Worm (Caenorhabditis elegans) whole organism, L3 larva: Measurements from ENCODE around the gene W02A2.9.
A peak's percentile ranks its signal among the peaks of the same experiment; 100 is the strongest.

Source experiments
- R02D3.7 ChIP-seq: fragments of 150-350 bp; optimal IDR thresholded peaks from 2 replicates; lab custom pipeline; 2014; ENCODE audit warnings: missing biosample characterization, missing genetic modification characterization
- ZK546.5 ChIP-seq: sonication (generic microtip); optimal IDR thresholded peaks from 2 replicates; lab custom pipeline; 2017; ENCODE audit warnings: missing biosample characterization, missing genetic modification characterization
- aly-2 ChIP-seq: fragments of 150-350 bp; optimal IDR thresholded peaks from 2 replicates; lab custom pipeline; 2014; ENCODE audit warnings: missing biosample characterization, missing genetic modification characterization
- ama-1 ChIP-seq: fragments of 150-350 bp; optimal IDR thresholded peaks from 2 replicates; lab custom pipeline; 2018
- ceh-16 ChIP-seq: sonication (generic microtip); optimal IDR thresholded peaks from 2 replicates; lab custom pipeline; 2017; ENCODE audit warnings: missing biosample characterization, missing genetic modification characterization
- ceh-28 ChIP-seq: fragments of 150-350 bp; optimal IDR thresholded peaks from 2 replicates; lab custom pipeline; 2014; ENCODE audit warnings: missing biosample characterization, missing genetic modification reagents, missing genetic modification characterization
- ceh-82 ChIP-seq: fragments of 150-350 bp; optimal IDR thresholded peaks from 2 replicates; lab custom pipeline; 2014; ENCODE audit warnings: missing biosample characterization, missing genetic modification characterization
- ceh-9 ChIP-seq: sonication (generic microtip); optimal IDR thresholded peaks from 2 replicates; lab custom pipeline; 2018; ENCODE audit warnings: missing biosample characterization, missing genetic modification characterization
- daf-12 ChIP-seq: fragments of 150-350 bp; optimal IDR thresholded peaks from 2 replicates; lab custom pipeline; 2014; ENCODE audit warnings: missing biosample characterization, missing genetic modification reagents, missing genetic modification characterization
- egl-27 ChIP-seq: sonication (generic microtip); optimal IDR thresholded peaks from 4 replicates; lab custom pipeline; 2017; ENCODE audit warnings: missing biosample characterization, missing genetic modification reagents, missing genetic modification characterization
- egl-5 ChIP-seq: fragments of 150-350 bp; optimal IDR thresholded peaks from 2 replicates; lab custom pipeline; 2017; ENCODE audit warnings: missing biosample characterization, missing genetic modification reagents, missing genetic modification characterization, inconsistent platforms
- elt-1 ChIP-seq: fragments of 150-350 bp; optimal IDR thresholded peaks from 2 replicates; lab custom pipeline; 2014; ENCODE audit warnings: missing biosample characterization, missing genetic modification characterization
- elt-2 ChIP-seq: sonication (generic microtip); optimal IDR thresholded peaks from 2 replicates; lab custom pipeline; 2016; ENCODE audit warnings: missing genetic modification reagents, mild to moderate bottlenecking, missing genetic modification characterization, missing compliant biosample characterization
- elt-3 ChIP-seq, 3 experiments: fragments of 150-350 bp in 1 of 3; sonication (generic microtip) in 2 of 3; optimal IDR thresholded peaks; 2 replicates in 2 of 3; 4 replicates in 1 of 3; lab custom pipeline; 2014 to 2017; ENCODE audit warnings: missing biosample characterization in 3 of 3, missing genetic modification characterization in 3 of 3
- eor-1 ChIP-seq, 2 experiments: fragments of 150-350 bp; optimal IDR thresholded peaks; 2 replicates each; lab custom pipeline; 2014 to 2018; ENCODE audit warnings: missing biosample characterization in 2 of 2, missing genetic modification characterization in 2 of 2
- fkh-10 ChIP-seq: sonication (generic microtip); optimal IDR thresholded peaks from 2 replicates; lab custom pipeline; 2017; ENCODE audit warnings: missing biosample characterization, missing genetic modification reagents, missing genetic modification characterization
- fkh-2 ChIP-seq: fragments of 150-350 bp; optimal IDR thresholded peaks from 2 replicates; lab custom pipeline; 2014; ENCODE audit warnings: missing biosample characterization, missing genetic modification reagents, missing genetic modification characterization
- fos-1 ChIP-seq: fragments of 150-350 bp; optimal IDR thresholded peaks from 2 replicates; lab custom pipeline; 2014; ENCODE audit warnings: missing biosample characterization, missing genetic modification characterization
- hmg-11 ChIP-seq: sonication (generic microtip); optimal IDR thresholded peaks from 2 replicates; lab custom pipeline; 2016; ENCODE audit warnings: missing genetic modification characterization, missing compliant biosample characterization
- jun-1 ChIP-seq: fragments of 150-350 bp; optimal IDR thresholded peaks from 2 replicates; lab custom pipeline; 2014; ENCODE audit warnings: missing biosample characterization, missing genetic modification reagents, missing genetic modification characterization
- lin-15B ChIP-seq: fragments of 150-350 bp; optimal IDR thresholded peaks from 2 replicates; lab custom pipeline; 2014; ENCODE audit warnings: missing biosample characterization, missing genetic modification characterization
- lin-39 ChIP-seq: fragments of 150-350 bp; optimal IDR thresholded peaks from 2 replicates; lab custom pipeline; 2018; ENCODE audit warnings: missing biosample characterization, missing genetic modification reagents, missing genetic modification characterization
- lsy-12 ChIP-seq: sonication (generic microtip); optimal IDR thresholded peaks from 2 replicates; lab custom pipeline; 2016; ENCODE audit warnings: mild to moderate bottlenecking, missing genetic modification characterization, missing compliant biosample characterization
- mdl-1 ChIP-seq: fragments of 150-350 bp; optimal IDR thresholded peaks from 2 replicates; lab custom pipeline; 2014; ENCODE audit warnings: missing biosample characterization, missing genetic modification characterization
- mml-1 ChIP-seq: fragments of 150-350 bp; sonication (generic microtip); optimal IDR thresholded peaks from 3 replicates; lab custom pipeline; 2014; ENCODE audit warnings: missing biosample characterization, missing genetic modification characterization
- nfya-1 ChIP-seq: sonication (generic microtip); optimal IDR thresholded peaks from 2 replicates; lab custom pipeline; 2017; ENCODE audit warnings: missing genetic modification characterization, mild to moderate bottlenecking, missing compliant biosample characterization, antibody characterized with exemption, moderate library complexity; ENCODE audit not compliant: insufficient read depth
- nhr-11 ChIP-seq: fragments of 150-350 bp; optimal IDR thresholded peaks from 2 replicates; lab custom pipeline; 2014; ENCODE audit warnings: missing biosample characterization, missing genetic modification characterization
- nhr-12 ChIP-seq: fragments of 150-350 bp; optimal IDR thresholded peaks from 2 replicates; lab custom pipeline; 2014; ENCODE audit warnings: missing biosample characterization, missing genetic modification characterization
- nhr-23 ChIP-seq: fragments of 150-350 bp; optimal IDR thresholded peaks from 2 replicates; lab custom pipeline; 2014; ENCODE audit warnings: missing biosample characterization, missing genetic modification reagents, missing genetic modification characterization
- nhr-237 ChIP-seq: fragments of 150-350 bp; optimal IDR thresholded peaks from 2 replicates; lab custom pipeline; 2014; ENCODE audit warnings: missing biosample characterization, missing genetic modification characterization
- nhr-25 ChIP-seq: sonication (generic microtip); optimal IDR thresholded peaks from 2 replicates; lab custom pipeline; 2017; ENCODE audit warnings: missing biosample characterization, missing genetic modification characterization
- nhr-28 ChIP-seq: fragments of 150-350 bp; optimal IDR thresholded peaks from 2 replicates; lab custom pipeline; 2014; ENCODE audit warnings: missing biosample characterization, missing genetic modification characterization
- nhr-43 ChIP-seq: sonication (generic microtip); optimal IDR thresholded peaks from 2 replicates; lab custom pipeline; 2016; ENCODE audit warnings: mild to moderate bottlenecking, missing genetic modification characterization, missing compliant biosample characterization; ENCODE audit not compliant: poor library complexity, severe bottlenecking
- nhr-76 ChIP-seq: fragments of 150-350 bp; sonication (generic microtip); optimal IDR thresholded peaks from 5 replicates; lab custom pipeline; 2014; ENCODE audit warnings: missing biosample characterization, missing genetic modification characterization
- nhr-77 ChIP-seq: fragments of 150-350 bp; optimal IDR thresholded peaks from 2 replicates; lab custom pipeline; 2014; ENCODE audit warnings: missing biosample characterization, missing genetic modification characterization
- pha-4 ChIP-seq: fragments of 150-350 bp; optimal IDR thresholded peaks from 2 replicates; lab custom pipeline; 2014; ENCODE audit warnings: missing biosample characterization, missing genetic modification reagents, missing genetic modification characterization
- pqm-1 ChIP-seq: fragments of 150-350 bp; optimal IDR thresholded peaks from 2 replicates; lab custom pipeline; 2017; ENCODE audit warnings: missing biosample characterization, missing genetic modification characterization, inconsistent platforms
- sea-2 ChIP-seq: fragments of 150-350 bp; sonication (generic microtip); optimal IDR thresholded peaks from 4 replicates; lab custom pipeline; 2014; ENCODE audit warnings: missing biosample characterization, missing genetic modification reagents, missing genetic modification characterization
- skn-1 ChIP-seq: fragments of 150-350 bp; optimal IDR thresholded peaks from 2 replicates; lab custom pipeline; 2014; ENCODE audit warnings: missing biosample characterization, missing genetic modification characterization
- snpc-4 ChIP-seq: fragments of 150-350 bp; optimal IDR thresholded peaks from 2 replicates; lab custom pipeline; 2014; ENCODE audit warnings: missing biosample characterization, missing genetic modification characterization
- tbx-2 ChIP-seq: sonication (generic microtip); optimal IDR thresholded peaks from 2 replicates; lab custom pipeline; 2016; ENCODE audit warnings: mild to moderate bottlenecking, missing genetic modification characterization, missing compliant biosample characterization
- unc-39 ChIP-seq: sonication (generic microtip); optimal IDR thresholded peaks from 4 replicates; lab custom pipeline; 2017; ENCODE audit warnings: missing biosample characterization, missing genetic modification characterization
- unc-62 ChIP-seq: fragments of 150-350 bp; sonication (generic microtip); optimal IDR thresholded peaks from 4 replicates; lab custom pipeline; 2014; ENCODE audit warnings: missing biosample characterization, missing genetic modification reagents, missing genetic modification characterization
- zag-1 ChIP-seq: fragments of 150-350 bp; optimal IDR thresholded peaks from 2 replicates; lab custom pipeline; 2014; ENCODE audit warnings: missing biosample characterization, missing genetic modification characterization
- ztf-11 ChIP-seq: fragments of 150-350 bp; optimal IDR thresholded peaks from 2 replicates; lab custom pipeline; 2014; ENCODE audit warnings: missing biosample characterization, missing genetic modification characterization
- ztf-4 ChIP-seq: fragments of 150-350 bp; optimal IDR thresholded peaks from 2 replicates; lab custom pipeline; 2014; ENCODE audit warnings: missing biosample characterization, missing genetic modification characterization

Gene W02A2.9

DNA sequence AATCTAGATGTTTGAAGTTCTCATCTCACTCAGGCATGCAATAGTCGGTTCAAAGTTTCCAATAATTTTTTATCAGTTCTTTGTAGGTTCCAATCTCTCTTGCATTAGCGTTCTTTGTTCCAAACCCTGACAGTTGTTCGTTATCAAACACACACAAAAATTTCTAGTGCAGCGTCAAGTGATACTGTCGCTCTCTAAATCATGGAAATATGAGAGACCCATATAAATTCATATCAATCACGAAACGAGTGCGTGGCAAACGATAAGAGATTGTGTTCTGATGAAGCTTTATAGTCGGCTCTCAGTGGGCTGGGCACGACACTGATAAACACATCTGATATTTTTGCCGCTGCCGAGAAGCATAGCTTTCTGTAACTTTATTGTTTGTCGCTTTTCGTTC, 33.3 kb upstream of the W02A2.9 start:
- TF ChIP-seq nhr-76, result no peak
- TF ChIP-seq zag-1 (tag; lab: Kevin White, UChicago), result no peak
- no peak for TF ChIP-seq lsy-12 (tag; lab: Kevin White, UChicago)
- TF ChIP-seq elt-2, result peak; percentile 99
- TF ChIP-seq jun-1 (tag; lab: Kevin White, UChicago), result peak; percentile 82
- no peak for TF ChIP-seq lin-15B (tag; lab: Kevin White, UChicago)
- TF ChIP-seq nhr-25, result no peak
- TF ChIP-seq unc-39 (tag; lab: Kevin White, UChicago), result no peak
- peak; percentile 46 for TF ChIP-seq nhr-43 (tag; lab: Kevin White, UChicago)
- no peak for TF ChIP-seq ztf-4 (tag; lab: Kevin White, UChicago)
- peak; percentile 15 for TF ChIP-seq hmg-11
- TF ChIP-seq mdl-1, result peak; percentile 3
- peak; percentile 96 for TF ChIP-seq pqm-1 (tag; lab: Kevin White, UChicago)
- peak in 1 of 3 experiments; percentile 46 for TF ChIP-seq elt-3 (tag; optimal IDR thresholded peaks at IDR 0.05; lab: Kevin White, UChicago)
- no peak for TF ChIP-seq fkh-2 (tag; lab: Kevin White, UChicago)
- TF ChIP-seq ama-1 (lab: Kevin White, UChicago), result no peak
- TF ChIP-seq ZK546.5 (tag; lab: Kevin White, UChicago), result no peak
- TF ChIP-seq nhr-237 (tag; lab: Kevin White, UChicago), result no peak
- TF ChIP-seq skn-1 (tag; lab: Kevin White, UChicago), result no peak
- TF ChIP-seq nfya-1, result no peak
- no peak for TF ChIP-seq elt-1
- no peak for TF ChIP-seq nhr-23 (tag; lab: Kevin White, UChicago)
- no peak for TF ChIP-seq snpc-4

DNA sequence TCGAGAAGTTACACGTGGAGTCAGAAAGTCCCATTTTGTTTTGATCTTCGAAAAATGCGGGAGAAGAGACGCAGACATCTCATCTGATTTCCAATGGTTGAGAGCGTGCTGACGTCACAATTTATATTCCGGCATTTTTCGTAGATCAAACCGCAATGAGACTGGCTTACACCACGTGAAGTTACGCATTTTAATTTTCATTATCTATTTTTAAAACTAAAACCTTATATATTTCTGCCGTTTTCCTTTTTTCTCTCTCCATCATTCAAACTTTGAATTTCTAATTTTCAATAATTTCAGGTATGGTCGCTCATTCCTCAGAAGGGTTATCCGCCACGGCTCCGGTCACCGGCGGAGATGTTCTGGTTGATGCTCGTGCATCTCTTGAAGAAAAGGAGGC, 32.1 kb upstream of the W02A2.9 start, which contains the start of gene fat-1:
fat-1 (plus strand) TSS at position 301 of the 400 bp plus-strand sequence.
- no peak for TF ChIP-seq unc-39 (tag; lab: Kevin White, UChicago)
- TF ChIP-seq R02D3.7 (tag; lab: Kevin White, UChicago), result no peak
- TF ChIP-seq ceh-28 (tag; lab: Kevin White, UChicago), result no peak
- TF ChIP-seq daf-12 (tag; lab: Kevin White, UChicago), result no peak
- TF ChIP-seq egl-5 (tag; lab: Kevin White, UChicago), result no peak
- TF ChIP-seq mml-1 (tag; lab: Kevin White, UChicago), result no peak
- no peak for TF ChIP-seq mdl-1
- no peak for TF ChIP-seq eor-1 (tag; optimal IDR thresholded peaks at IDR 0.05; lab: Kevin White, UChicago)
- TF ChIP-seq ztf-4 (tag; lab: Kevin White, UChicago), result no peak
- TF ChIP-seq aly-2 (tag; lab: Kevin White, UChicago), result no peak

DNA sequence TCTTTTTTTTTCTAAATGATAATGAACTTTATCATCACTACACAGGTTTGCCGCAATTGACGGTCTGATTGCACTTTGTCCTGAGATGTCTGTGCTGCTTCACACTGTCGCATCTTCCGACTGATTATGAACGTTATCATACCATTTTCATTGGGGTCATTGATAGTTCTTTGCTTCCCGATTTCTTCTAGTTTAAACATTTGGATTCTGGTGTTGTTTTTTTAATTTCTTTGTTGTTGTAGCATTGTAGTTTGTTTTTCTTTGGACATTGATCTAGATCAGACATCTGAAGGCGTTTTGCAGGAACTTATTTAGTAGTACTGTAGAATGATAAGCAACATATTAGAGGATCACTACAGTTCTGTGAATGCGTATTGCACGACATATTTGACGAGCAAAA, 28.7 kb upstream of the W02A2.9 start:
- TF ChIP-seq unc-62, result no peak
- no peak for TF ChIP-seq ceh-16
- peak; percentile 33 for TF ChIP-seq skn-1 (tag; lab: Kevin White, UChicago)
- no peak for TF ChIP-seq ZK546.5 (tag; lab: Kevin White, UChicago)
- TF ChIP-seq elt-2, result peak; percentile 98
- TF ChIP-seq sea-2 (GFP tag; lab: Kevin White, UChicago), result no peak
- TF ChIP-seq nhr-23 (tag; lab: Kevin White, UChicago), result peak; percentile 72
- peak; percentile 36 to 77 (median 50) for TF ChIP-seq elt-3 (tag; optimal IDR thresholded peaks at IDR 0.05; lab: Kevin White, UChicago)
- no peak for TF ChIP-seq mdl-1
- TF ChIP-seq pha-4, result peak; percentile 68
- TF ChIP-seq aly-2 (tag; lab: Kevin White, UChicago), result no peak
- TF ChIP-seq jun-1 (tag; lab: Kevin White, UChicago), result peak; percentile 71
- TF ChIP-seq fkh-10, result no peak
- TF ChIP-seq nhr-12 (tag; lab: Kevin White, UChicago), result no peak
- TF ChIP-seq eor-1 (tag; optimal IDR thresholded peaks at IDR 0.05; lab: Kevin White, UChicago), result no peak
- TF ChIP-seq nhr-76, result peak; percentile 86
- TF ChIP-seq ceh-28 (tag; lab: Kevin White, UChicago), result peak; percentile 61
- no peak for TF ChIP-seq ceh-82 (tag; lab: Kevin White, UChicago)
- peak; percentile 13 for TF ChIP-seq nhr-11 (tag; lab: Kevin White, UChicago)
- no peak for TF ChIP-seq egl-27 (tag; lab: Kevin White, UChicago)
- peak; percentile 20 for TF ChIP-seq R02D3.7 (tag; lab: Kevin White, UChicago)
- TF ChIP-seq elt-1, result no peak
- TF ChIP-seq snpc-4, result no peak
- TF ChIP-seq mml-1 (tag; lab: Kevin White, UChicago), result no peak
- TF ChIP-seq tbx-2 (tag; lab: Kevin White, UChicago), result no peak
- no peak for TF ChIP-seq fkh-2 (tag; lab: Kevin White, UChicago)
- TF ChIP-seq lin-39, result no peak
- TF ChIP-seq nhr-25, result peak; percentile 20
- peak; percentile 83 for TF ChIP-seq nhr-43 (tag; lab: Kevin White, UChicago)
- no peak for TF ChIP-seq lin-15B (tag; lab: Kevin White, UChicago)
- TF ChIP-seq fos-1 (tag; lab: Kevin White, UChicago), result peak; percentile 57
- TF ChIP-seq lsy-12 (tag; lab: Kevin White, UChicago), result peak; percentile 27
- no peak for TF ChIP-seq ceh-9
- TF ChIP-seq unc-39 (tag; lab: Kevin White, UChicago), result no peak
- TF ChIP-seq pqm-1 (tag; lab: Kevin White, UChicago), result peak; percentile 98
- no peak for TF ChIP-seq nhr-28
- TF ChIP-seq ztf-11, result no peak
- TF ChIP-seq nhr-77 (tag; lab: Kevin White, UChicago), result no peak
- TF ChIP-seq daf-12 (tag; lab: Kevin White, UChicago), result no peak
- no peak for TF ChIP-seq nhr-237 (tag; lab: Kevin White, UChicago)
- TF ChIP-seq hmg-11, result no peak
- no peak for TF ChIP-seq zag-1 (tag; lab: Kevin White, UChicago)
